Worm (Caenorhabditis elegans): ENCODE results near the gene C31E10.11.

DNA sequence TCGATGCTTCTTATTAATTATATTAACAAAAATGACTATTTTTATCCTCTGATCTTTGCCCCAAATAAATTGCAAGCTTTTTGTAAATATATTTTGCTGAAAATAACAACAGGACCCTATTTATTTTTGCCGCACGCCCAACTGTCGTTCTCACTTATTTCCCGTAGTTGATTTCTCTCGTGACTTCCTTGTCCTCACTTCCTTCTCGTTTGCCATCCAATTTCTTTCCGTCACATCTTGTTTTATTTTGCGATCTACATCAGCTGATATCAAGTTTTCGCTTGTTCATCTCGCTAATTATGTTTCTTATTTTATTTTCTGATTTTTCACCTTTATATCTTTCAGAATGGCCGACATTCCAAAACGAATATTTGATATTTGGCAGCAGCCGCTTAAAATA is 15.3 kb downstream of the C31E10.11 start, which contains the start of gene F48F7.5:
- TF ChIP-seq efl-1 (optimal IDR thresholded peaks at IDR 0.05) (no peak), efl-1 (GFP tag; optimal IDR thresholded peaks at IDR 0.05 in 1 of 2) (no peak), skn-1 (tag; optimal IDR thresholded peaks at IDR 0.05) (peak; percentile 7), ceh-82 (tag; optimal IDR thresholded peaks at IDR 0.05) (no peak), hpl-2 (GFP tag; optimal IDR thresholded peaks at IDR 0.05) (no peak)

Measured in whole organism, L1 larva.